Worm (Caenorhabditis elegans): ENCODE results near the gene srg-69.
"Not testable (repeated sequence)": the region's sequence is repeated elsewhere in the genome, so short reads cannot be mapped to it uniquely, and the experiment has no call there.

DNA sequence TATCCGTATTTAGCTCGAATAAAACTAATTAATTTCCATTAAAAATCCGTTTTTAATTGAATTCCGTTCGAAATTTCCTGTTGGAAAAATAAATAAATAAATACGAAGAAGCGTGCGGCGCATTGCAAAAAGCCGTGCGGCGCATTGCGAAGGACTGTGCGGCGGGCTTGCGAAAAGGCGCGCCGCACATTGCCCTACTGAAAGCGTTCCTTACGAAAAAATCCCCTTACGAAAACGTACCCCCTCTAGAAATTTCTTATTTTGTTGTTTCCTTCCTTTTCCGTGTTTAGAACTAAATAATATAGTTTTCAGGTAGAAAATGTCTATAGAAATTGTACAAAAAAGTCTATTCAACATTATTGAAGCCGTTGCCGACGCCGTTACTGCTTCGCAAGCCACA is 5.1 kb upstream of the srg-69 start, which contains the start of gene F09E5.8:
- TF ChIP-seq ama-1 (optimal IDR thresholded peaks at IDR 0.05); ceh-36 (tag; optimal IDR thresholded peaks at IDR 0.05); ceh-13 (GFP tag; optimal IDR thresholded peaks at IDR 0.05); flt-1 (GFP tag; IDR thresholded peaks at IDR 0.05); tbx-37 (GFP tag; conservative IDR thresholded peaks at IDR 0.05); F13C5.2 (tag; optimal IDR thresholded peaks at IDR 0.05); tra-4 (tag; optimal IDR thresholded peaks at IDR 0.05); hmg-4 (GFP tag; optimal IDR thresholded peaks at IDR 0.05); B0310.2 (tag; optimal IDR thresholded peaks at IDR 0.05); sea-1 (GFP tag; conservative IDR thresholded peaks at IDR 0.05); hnd-1 (tag; optimal IDR thresholded peaks at IDR 0.05); ets-7 (tag; optimal IDR thresholded peaks at IDR 0.05): not testable (repeated sequence)
- TF ChIP-seq pes-1 (GFP tag; IDR thresholded peaks at IDR 0.05) (peak; percentile 81), tbx-11 (GFP tag; IDR thresholded peaks at IDR 0.05) (peak; percentile 76)

Data from whole organism, early embryonic.